Worm (Caenorhabditis elegans): ENCODE measurements around the gene sucl-1.

sucl-1 gene

ce11 chrX:14780176-14780575, 26.4 kb downstream of the sucl-1 start:
- no peak for TF ChIP-seq hnd-1 (tag; optimal IDR thresholded peaks at IDR 0.05)
- TF ChIP-seq scrt-1 (GFP tag; IDR thresholded peaks at IDR 0.05): no peak
- TF ChIP-seq flt-1 (GFP tag; IDR thresholded peaks at IDR 0.05): no peak
- TF ChIP-seq tra-4 (tag; optimal IDR thresholded peaks at IDR 0.05): no peak
- TF ChIP-seq B0310.2 (tag; optimal IDR thresholded peaks at IDR 0.05): no peak
- no peak for TF ChIP-seq hmbx-1 (tag; optimal IDR thresholded peaks at IDR 0.05)
- TF ChIP-seq pes-1 (GFP tag; IDR thresholded peaks at IDR 0.05): no peak
- no peak for TF ChIP-seq ets-7 (tag; optimal IDR thresholded peaks at IDR 0.05)
- TF ChIP-seq aly-1 (tag; optimal IDR thresholded peaks at IDR 0.05): no peak
- no peak for TF ChIP-seq sea-1 (GFP tag; conservative IDR thresholded peaks at IDR 0.05)
- TF ChIP-seq F13C5.2 (tag; optimal IDR thresholded peaks at IDR 0.05): no peak
- no peak for TF ChIP-seq tbx-37 (GFP tag; conservative IDR thresholded peaks at IDR 0.05)
- TF ChIP-seq ceh-13 (GFP tag; optimal IDR thresholded peaks at IDR 0.05): no peak
- no peak for TF ChIP-seq tbx-11 (GFP tag; IDR thresholded peaks at IDR 0.05)
- TF ChIP-seq ama-1 (optimal IDR thresholded peaks at IDR 0.05): no peak

DNA sequence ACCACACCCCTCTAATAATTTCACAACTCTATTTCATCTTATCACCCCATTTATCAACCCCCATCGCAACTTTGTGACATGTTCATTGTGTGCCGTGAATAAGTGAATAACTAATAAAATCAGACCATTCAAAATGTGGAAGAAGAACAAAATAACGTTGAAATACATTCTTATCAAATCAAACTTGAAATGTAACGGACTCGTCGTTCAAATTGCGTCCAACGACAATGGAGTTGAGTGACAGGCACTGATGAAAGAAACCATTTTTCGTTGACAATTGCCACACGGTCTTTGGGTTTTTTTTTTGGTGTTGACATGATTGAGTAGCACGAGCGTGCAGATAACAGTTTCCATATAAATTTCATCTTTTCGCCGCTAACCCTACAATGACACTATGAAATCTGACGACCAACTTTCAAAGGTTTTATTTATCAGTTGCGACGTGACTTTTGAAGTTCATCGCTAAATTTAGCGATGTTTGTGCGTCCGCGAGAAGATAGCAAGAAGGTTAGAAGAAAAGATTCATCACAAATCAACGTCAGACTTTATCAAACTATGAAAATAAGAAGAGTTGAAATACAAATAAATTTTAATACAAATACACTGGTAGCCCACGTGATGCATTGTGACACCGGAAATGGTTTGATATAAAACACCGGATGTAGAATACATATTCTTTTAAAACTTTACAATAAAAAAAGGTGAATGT, 29.8 kb downstream of the sucl-1 start:
- TF ChIP-seq sea-1 (GFP tag; conservative IDR thresholded peaks at IDR 0.05) (no peak), tra-4 (tag; optimal IDR thresholded peaks at IDR 0.05) (no peak), hmg-4 (GFP tag; optimal IDR thresholded peaks at IDR 0.05) (no peak), aly-1 (tag; optimal IDR thresholded peaks at IDR 0.05) (no peak), scrt-1 (GFP tag; IDR thresholded peaks at IDR 0.05) (no peak), flt-1 (GFP tag; IDR thresholded peaks at IDR 0.05) (no peak), tbx-37 (GFP tag; conservative IDR thresholded peaks at IDR 0.05) (no peak), B0310.2 (tag; optimal IDR thresholded peaks at IDR 0.05) (no peak), ceh-36 (tag; optimal IDR thresholded peaks at IDR 0.05) (no peak), hnd-1 (tag; optimal IDR thresholded peaks at IDR 0.05) (no peak), hmbx-1 (tag; optimal IDR thresholded peaks at IDR 0.05) (no peak), ets-7 (tag; optimal IDR thresholded peaks at IDR 0.05) (no peak), tbx-11 (GFP tag; IDR thresholded peaks at IDR 0.05) (no peak)

ce11 chrX:14786821-14787556, 33.2 kb downstream of the sucl-1 start:
- TF ChIP-seq ceh-36 (tag; optimal IDR thresholded peaks at IDR 0.05) (no peak), F13C5.2 (tag; optimal IDR thresholded peaks at IDR 0.05) (no peak), hmg-4 (GFP tag; optimal IDR thresholded peaks at IDR 0.05) (no peak), tra-4 (tag; optimal IDR thresholded peaks at IDR 0.05) (no peak), ets-7 (tag; optimal IDR thresholded peaks at IDR 0.05) (no peak), hnd-1 (tag; optimal IDR thresholded peaks at IDR 0.05) (no peak), B0310.2 (tag; optimal IDR thresholded peaks at IDR 0.05) (no peak), hmbx-1 (tag; optimal IDR thresholded peaks at IDR 0.05) (no peak), pes-1 (GFP tag; IDR thresholded peaks at IDR 0.05) (no peak), tbx-37 (GFP tag; conservative IDR thresholded peaks at IDR 0.05) (no peak), tbx-11 (GFP tag; IDR thresholded peaks at IDR 0.05) (no peak), scrt-1 (GFP tag; IDR thresholded peaks at IDR 0.05) (no peak), flt-1 (GFP tag; IDR thresholded peaks at IDR 0.05) (no peak), aly-1 (tag; optimal IDR thresholded peaks at IDR 0.05) (no peak), ceh-13 (GFP tag; optimal IDR thresholded peaks at IDR 0.05) (no peak), sea-1 (GFP tag; conservative IDR thresholded peaks at IDR 0.05) (no peak), ama-1 (optimal IDR thresholded peaks at IDR 0.05) (no peak)

DNA sequence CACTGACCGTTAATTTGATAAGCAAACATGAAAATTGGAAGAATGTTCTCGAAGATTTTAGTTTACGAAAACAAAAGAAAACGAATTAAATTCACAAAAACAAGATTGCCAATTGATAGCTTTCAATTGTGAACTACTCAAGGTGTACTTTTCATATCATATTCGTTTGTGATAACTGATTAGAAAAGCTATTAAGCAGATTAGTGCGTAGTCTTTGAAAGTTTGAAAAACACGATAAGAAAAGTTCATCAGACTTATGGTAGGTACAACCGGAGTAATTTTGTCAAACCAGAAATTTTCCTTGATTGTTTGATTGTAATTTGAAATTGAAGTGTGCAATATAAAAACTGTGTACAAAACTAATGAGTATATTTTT, 33.7 kb downstream of the sucl-1 start:
- TF ChIP-seq tbx-37 (GFP tag; conservative IDR thresholded peaks at IDR 0.05): no peak
- TF ChIP-seq hnd-1 (tag; optimal IDR thresholded peaks at IDR 0.05): no peak
- no peak for TF ChIP-seq F13C5.2 (tag; optimal IDR thresholded peaks at IDR 0.05)
- no peak for TF ChIP-seq hmg-4 (GFP tag; optimal IDR thresholded peaks at IDR 0.05)
- TF ChIP-seq hmbx-1 (tag; optimal IDR thresholded peaks at IDR 0.05): no peak
- TF ChIP-seq pes-1 (GFP tag; IDR thresholded peaks at IDR 0.05): no peak

DNA sequence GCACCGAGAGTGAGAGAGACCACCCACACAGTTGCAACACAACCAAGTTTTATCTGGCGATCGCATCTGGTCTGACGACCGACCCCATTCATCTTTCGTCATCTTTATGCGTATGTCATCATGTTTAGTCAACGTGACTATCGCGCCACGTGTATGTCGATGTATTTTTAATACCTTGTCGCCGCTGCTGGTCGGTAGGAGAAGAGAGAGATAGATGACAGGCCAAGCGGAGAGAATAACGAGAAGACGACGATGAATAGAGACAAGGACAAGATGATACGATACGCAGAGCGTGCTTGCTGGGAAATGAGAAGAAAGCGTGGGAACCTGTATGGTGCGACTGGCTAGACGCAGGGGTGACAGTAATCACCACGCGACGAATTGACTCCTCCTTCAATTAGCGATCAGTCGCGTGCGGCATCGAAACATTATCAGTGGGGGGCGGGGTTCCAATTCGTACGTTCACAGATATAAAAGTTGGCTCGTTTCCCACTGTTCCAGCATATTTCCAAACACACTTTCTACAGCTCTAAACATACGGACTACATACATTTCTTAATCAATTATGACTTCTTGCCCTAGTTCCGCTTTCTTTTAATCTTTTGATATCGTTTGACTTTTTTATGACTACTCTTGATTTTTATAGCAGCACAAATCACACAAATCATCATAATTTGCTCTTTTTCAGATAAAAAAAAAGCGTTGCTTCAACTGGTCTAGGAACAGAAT, 36.7 kb downstream of the sucl-1 start, which contains the start of gene tatn-1:
tatn-1 (plus strand) TSS at position 689 of the 729 bp plus-strand sequence.
- no peak for TF ChIP-seq hmg-4 (GFP tag; optimal IDR thresholded peaks at IDR 0.05)
- no peak for TF ChIP-seq tra-4 (tag; optimal IDR thresholded peaks at IDR 0.05)
- TF ChIP-seq F13C5.2 (tag; optimal IDR thresholded peaks at IDR 0.05): no peak
- no peak for TF ChIP-seq scrt-1 (GFP tag; IDR thresholded peaks at IDR 0.05)
- no peak for TF ChIP-seq ama-1 (optimal IDR thresholded peaks at IDR 0.05)
- no peak for TF ChIP-seq hmbx-1 (tag; optimal IDR thresholded peaks at IDR 0.05)
- no peak for TF ChIP-seq hnd-1 (tag; optimal IDR thresholded peaks at IDR 0.05)
- TF ChIP-seq ceh-13 (GFP tag; optimal IDR thresholded peaks at IDR 0.05): no peak
- TF ChIP-seq ets-7 (tag; optimal IDR thresholded peaks at IDR 0.05): no peak

ce11 chrX:14791195-14791739, 37.4 kb downstream of the sucl-1 start:
- TF ChIP-seq tbx-11 (GFP tag; IDR thresholded peaks at IDR 0.05) (no peak), ama-1 (optimal IDR thresholded peaks at IDR 0.05) (no peak), flt-1 (GFP tag; IDR thresholded peaks at IDR 0.05) (no peak), F13C5.2 (tag; optimal IDR thresholded peaks at IDR 0.05) (no peak), tbx-37 (GFP tag; conservative IDR thresholded peaks at IDR 0.05) (no peak), ceh-36 (tag; optimal IDR thresholded peaks at IDR 0.05) (no peak), aly-1 (tag; optimal IDR thresholded peaks at IDR 0.05) (no peak), hmbx-1 (tag; optimal IDR thresholded peaks at IDR 0.05) (no peak), sea-1 (GFP tag; conservative IDR thresholded peaks at IDR 0.05) (no peak), tra-4 (tag; optimal IDR thresholded peaks at IDR 0.05) (no peak), ceh-13 (GFP tag; optimal IDR thresholded peaks at IDR 0.05) (no peak), pes-1 (GFP tag; IDR thresholded peaks at IDR 0.05) (no peak), B0310.2 (tag; optimal IDR thresholded peaks at IDR 0.05) (no peak), ets-7 (tag; optimal IDR thresholded peaks at IDR 0.05) (no peak), hmg-4 (GFP tag; optimal IDR thresholded peaks at IDR 0.05) (no peak), scrt-1 (GFP tag; IDR thresholded peaks at IDR 0.05) (no peak), hnd-1 (tag; optimal IDR thresholded peaks at IDR 0.05) (no peak)
